Fruit fly (Drosophila melanogaster) Kc167 (cell line): ENCODE results near the gene Nepl21.

Experiments used
- Myc ChIP-seq: fragments of >200 bp; optimal IDR thresholded peaks from 2 replicates; lab custom pipeline; 2017; ENCODE audit warnings: missing external identifiers
- Sin3A ChIP-seq: fragments of >200 bp; optimal IDR thresholded peaks from 2 replicates; lab custom pipeline; 2018; ENCODE audit warnings: missing external identifiers
- h ChIP-seq: fragments of >200 bp; optimal IDR thresholded peaks from 3 replicates; lab custom pipeline; 2018; ENCODE audit warnings: missing external identifiers
- insv ChIP-seq: fragments of >200 bp; optimal IDR thresholded peaks from 3 replicates; lab custom pipeline; 2018; ENCODE audit warnings: missing external identifiers
- psq ChIP-seq: fragments of >200 bp; optimal IDR thresholded peaks from 2 replicates; lab custom pipeline; 2017; ENCODE audit warnings: missing external identifiers
- ttk ChIP-seq: sonication (Bioruptor generic); optimal IDR thresholded peaks from 2 replicates; lab custom pipeline; 2017; ENCODE audit warnings: missing external identifiers

The Nepl21 gene

dm6 chr3R:28883434-28883833, at the start of gene Nepl21:
Nepl21 (plus strand) TSS chr3R:28883693.
- TF ChIP-seq Sin3A (lab: Kevin White, UChicago) (no peak), h (no peak), ttk (lab: Kevin White, UChicago) (no peak), Myc (lab: Kevin White, UChicago) (no peak), psq (lab: Kevin White, UChicago) (no peak), insv (lab: Kevin White, UChicago) (no peak)

- no peak for TF ChIP-seq insv (lab: Kevin White, UChicago)
- no peak for TF ChIP-seq psq (lab: Kevin White, UChicago)
- TF ChIP-seq ttk (lab: Kevin White, UChicago): no peak
- no peak for TF ChIP-seq h
- no peak for TF ChIP-seq Myc (lab: Kevin White, UChicago)
- TF ChIP-seq Sin3A (lab: Kevin White, UChicago): no peak
Observed at dm6 chr3R:28840620-28841019, 42.9 kb upstream of the Nepl21 start.

dm6 chr3R:28841968-28842367, 41.5 kb upstream of the Nepl21 start:
- no peak for TF ChIP-seq ttk (lab: Kevin White, UChicago)
- TF ChIP-seq Myc (lab: Kevin White, UChicago): no peak
- TF ChIP-seq insv (lab: Kevin White, UChicago): no peak
- no peak for TF ChIP-seq Sin3A (lab: Kevin White, UChicago)
- no peak for TF ChIP-seq h
- TF ChIP-seq psq (lab: Kevin White, UChicago): no peak

dm6 chr3R:28842431-28842830, 41.1 kb upstream of the Nepl21 start:
- TF ChIP-seq psq (lab: Kevin White, UChicago) (no peak), Myc (lab: Kevin White, UChicago) (no peak), h (no peak), insv (lab: Kevin White, UChicago) (no peak), ttk (lab: Kevin White, UChicago) (no peak), Sin3A (lab: Kevin White, UChicago) (no peak)

dm6 chr3R:28843776-28844610, 39.5 kb upstream of the Nepl21 start:
- no peak for TF ChIP-seq Myc (lab: Kevin White, UChicago)

- TF ChIP-seq Sin3A (lab: Kevin White, UChicago) (no peak), ttk (lab: Kevin White, UChicago) (no peak), insv (lab: Kevin White, UChicago) (no peak), Myc (lab: Kevin White, UChicago) (no peak), h (no peak), psq (lab: Kevin White, UChicago) (no peak)
Observed at dm6 chr3R:28844611-28845376, 38.7 kb upstream of the Nepl21 start, which contains the start of the genes Apc and spg. Apc (minus strand) TSS chr3R:28844748. spg (plus strand) TSS chr3R:28845270.

dm6 chr3R:28845377-28845876, 38.1 kb upstream of the Nepl21 start:
- no peak for TF ChIP-seq insv (lab: Kevin White, UChicago)
- no peak for TF ChIP-seq ttk (lab: Kevin White, UChicago)
- TF ChIP-seq Sin3A (lab: Kevin White, UChicago): no peak
- TF ChIP-seq h: no peak
- no peak for TF ChIP-seq psq (lab: Kevin White, UChicago)
- TF ChIP-seq Myc (lab: Kevin White, UChicago): no peak

dm6 chr3R:28845981-28846380, 37.5 kb upstream of the Nepl21 start:
- TF ChIP-seq ttk (lab: Kevin White, UChicago) (no peak), Sin3A (lab: Kevin White, UChicago) (no peak), Myc (lab: Kevin White, UChicago) (no peak), psq (lab: Kevin White, UChicago) (no peak)

dm6 chr3R:28846877-28847529, 36.5 kb upstream of the Nepl21 start:
- TF ChIP-seq insv (lab: Kevin White, UChicago): no peak
- TF ChIP-seq Myc (lab: Kevin White, UChicago): no peak
- no peak for TF ChIP-seq psq (lab: Kevin White, UChicago)
- no peak for TF ChIP-seq Sin3A (lab: Kevin White, UChicago)
- no peak for TF ChIP-seq ttk (lab: Kevin White, UChicago)
- TF ChIP-seq h: no peak

- TF ChIP-seq ttk (lab: Kevin White, UChicago): no peak
- TF ChIP-seq h: no peak
- TF ChIP-seq psq (lab: Kevin White, UChicago): no peak
- no peak for TF ChIP-seq Sin3A (lab: Kevin White, UChicago)
- TF ChIP-seq Myc (lab: Kevin White, UChicago): no peak
- no peak for TF ChIP-seq insv (lab: Kevin White, UChicago)
Observed at dm6 chr3R:28847547-28848316, 35.8 kb upstream of the Nepl21 start.
